Fruit fly (Drosophila melanogaster) whole organism, embryonic: Measurements from ENCODE around the gene CG14631.

Experiments used
- CG10366 ChIP-seq: fragments of 200-800 bp; sonication (Bioruptor generic); IDR thresholded peaks from 2 replicates; pipeline ENCODE4 v1.3.6; 2022; ENCODE audit warnings: missing biosample characterization, missing genetic modification characterization
- CG11456 ChIP-seq: fragments of 200-800 bp; sonication (Bioruptor generic); IDR thresholded peaks from 3 replicates; pipeline ENCODE4 v1.3.6; 2022; ENCODE audit warnings: missing biosample characterization, missing genetic modification characterization
- CG11696 ChIP-seq: fragments of 200-800 bp; sonication (Bioruptor generic); IDR thresholded peaks from 2 replicates; pipeline ENCODE4 v1.3.6; 2022; ENCODE audit warnings: missing biosample characterization, missing genetic modification characterization
- CG12071 ChIP-seq: fragments of 200-800 bp; sonication (Bioruptor generic); optimal IDR thresholded peaks from 3 replicates; lab custom pipeline; 2018; ENCODE audit warnings: missing biosample characterization, mild to moderate bottlenecking, missing genetic modification characterization
- CG12104 ChIP-seq: fragments of 200-800 bp; sonication (Bioruptor generic); optimal IDR thresholded peaks from 3 replicates; lab custom pipeline; 2016; ENCODE audit warnings: missing biosample characterization, missing genetic modification characterization
- CG17385 ChIP-seq: fragments of 200-800 bp; sonication (Bioruptor generic); optimal IDR thresholded peaks from 3 replicates; lab custom pipeline; 2018; ENCODE audit warnings: missing biosample characterization, mild to moderate bottlenecking, missing genetic modification characterization
- CG17802 ChIP-seq: fragments of 200-800 bp; sonication (Bioruptor generic); optimal IDR thresholded peaks from 2 replicates; lab custom pipeline; 2018; ENCODE audit warnings: missing biosample characterization, mild to moderate bottlenecking, missing genetic modification characterization, moderate library complexity
- CG1792 ChIP-seq: fragments of 200-800 bp; sonication (Bioruptor generic); optimal IDR thresholded peaks from 2 replicates; lab custom pipeline; 2016; ENCODE audit warnings: missing biosample characterization, missing genetic modification characterization
- CG18764 ChIP-seq: fragments of 200-800 bp; sonication (Bioruptor generic); optimal IDR thresholded peaks from 3 replicates; lab custom pipeline; 2016; ENCODE audit warnings: missing biosample characterization, missing genetic modification characterization
- CG30403 ChIP-seq: fragments of 200-800 bp; sonication (Bioruptor generic); optimal IDR thresholded peaks from 3 replicates; lab custom pipeline; 2016; ENCODE audit warnings: missing biosample characterization, missing genetic modification characterization
- CG31441 ChIP-seq: fragments of 200-800 bp; sonication (Bioruptor generic); IDR thresholded peaks from 2 replicates; pipeline ENCODE4 v1.3.6; 2022; ENCODE audit warnings: missing biosample characterization, missing genetic modification characterization
- CG32772 ChIP-seq: fragments of 200-800 bp; sonication (Bioruptor generic); IDR thresholded peaks from 2 replicates; pipeline ENCODE4 v1.3.6; 2022; ENCODE audit warnings: missing biosample characterization, missing genetic modification characterization
- CG33213 ChIP-seq: fragments of 200-800 bp; sonication (Bioruptor generic); optimal IDR thresholded peaks from 3 replicates; lab custom pipeline; 2016; ENCODE audit warnings: missing biosample characterization, missing genetic modification characterization
- CG6813 ChIP-seq: fragments of 200-800 bp; sonication (Bioruptor generic); optimal IDR thresholded peaks from 2 replicates; lab custom pipeline; 2017; ENCODE audit warnings: missing biosample characterization, missing genetic modification characterization, mild to moderate bottlenecking, moderate library complexity, missing genetic modification reagents
- CG7839 ChIP-seq: fragments of 200-800 bp; sonication (Bioruptor generic); optimal IDR thresholded peaks from 3 replicates; lab custom pipeline; 2018; ENCODE audit warnings: missing biosample characterization, mild to moderate bottlenecking, missing genetic modification characterization, moderate library complexity
- CG7987 ChIP-seq: fragments of 200-800 bp; sonication (Bioruptor generic); optimal IDR thresholded peaks from 2 replicates; lab custom pipeline; 2018; ENCODE audit warnings: missing biosample characterization, mild to moderate bottlenecking, missing genetic modification characterization, moderate library complexity
- CG8359 ChIP-seq: fragments of 200-800 bp; sonication (Bioruptor generic); optimal IDR thresholded peaks from 2 replicates; lab custom pipeline; 2017; ENCODE audit warnings: missing biosample characterization, mild to moderate bottlenecking, missing genetic modification characterization, borderline replicate concordance
- CTCF ChIP-seq: fragments of 200-800 bp; sonication (Bioruptor generic); optimal IDR thresholded peaks from 2 replicates; lab custom pipeline; 2017; ENCODE audit warnings: missing biosample characterization, mild to moderate bottlenecking, missing genetic modification characterization, moderate library complexity
- Deaf1 ChIP-seq: fragments of 200-800 bp; optimal IDR thresholded peaks from 3 replicates; lab custom pipeline; 2019; ENCODE audit warnings: missing biosample characterization, mild to moderate bottlenecking, missing genetic modification characterization, moderate library complexity
- MESR4 ChIP-seq: fragments of 200-800 bp; sonication (Bioruptor generic); optimal IDR thresholded peaks from 2 replicates; lab custom pipeline; 2018; ENCODE audit warnings: missing biosample characterization, mild to moderate bottlenecking, missing genetic modification characterization, moderate library complexity
- Mad ChIP-seq: fragments of 200-800 bp; sonication (Bioruptor generic); optimal IDR thresholded peaks from 2 replicates; lab custom pipeline; 2016; ENCODE audit warnings: missing biosample characterization, missing genetic modification characterization
- Rx ChIP-seq: fragments of 200-800 bp; sonication (Bioruptor generic); IDR thresholded peaks from 2 replicates; pipeline ENCODE4 v1.3.6; 2022; ENCODE audit warnings: missing biosample characterization, missing genetic modification characterization
- Stat92E ChIP-seq, 3 experiments: fragments of >200 bp in 2 of 3; fragments of 200-800 bp in 1 of 3; sonication (Bioruptor generic) in 1 of 3; optimal IDR thresholded peaks; 2 replicates each; lab custom pipeline; 2017 to 2019; ENCODE audit warnings: missing biosample characterization in 3 of 3, missing genetic modification characterization in 3 of 3, mild to moderate bottlenecking in 1 of 3, moderate library complexity in 1 of 3
- al ChIP-seq: fragments of 200-800 bp; sonication (Bioruptor generic); IDR thresholded peaks from 2 replicates; pipeline ENCODE4 v1.3.6; 2022; ENCODE audit warnings: missing biosample characterization, missing genetic modification characterization
- ap ChIP-seq: fragments of 200-800 bp; sonication (Bioruptor generic); IDR thresholded peaks from 2 replicates; pipeline ENCODE4 v1.3.6; 2022; ENCODE audit warnings: missing biosample characterization, missing genetic modification characterization
- bowl ChIP-seq: fragments of 200-800 bp; sonication (Bioruptor generic); IDR thresholded peaks from 2 replicates; pipeline ENCODE4 v1.3.6; 2022; ENCODE audit warnings: missing biosample characterization, missing genetic modification characterization
- bsh ChIP-seq, 2 experiments: fragments of 200-800 bp; sonication (Bioruptor generic); optimal IDR thresholded peaks; 2 replicates each; lab custom pipeline; 2017 to 2018; ENCODE audit warnings: mild to moderate bottlenecking in 2 of 2, missing biosample characterization in 2 of 2, missing genetic modification characterization in 2 of 2, moderate library complexity in 1 of 2
- cg ChIP-seq: fragments of 200-800 bp; sonication (Bioruptor generic); optimal IDR thresholded peaks from 3 replicates; lab custom pipeline; 2019; ENCODE audit warnings: missing biosample characterization, mild to moderate bottlenecking, missing genetic modification characterization, moderate library complexity
- esg ChIP-seq: fragments of 200-800 bp; sonication (Bioruptor generic); conservative IDR thresholded peaks from 2 replicates; pipeline ENCODE4 v1.3.6; 2022; ENCODE audit warnings: missing biosample characterization, missing genetic modification characterization
- exex ChIP-seq: fragments of 200-800 bp; sonication (Bioruptor generic); optimal IDR thresholded peaks from 4 replicates; lab custom pipeline; 2018; ENCODE audit warnings: missing biosample characterization, mild to moderate bottlenecking, missing genetic modification characterization, moderate library complexity
- gro ChIP-seq: fragments of 200-800 bp; sonication (Bioruptor generic); optimal IDR thresholded peaks from 2 replicates; lab custom pipeline; 2016; ENCODE audit warnings: missing biosample characterization, missing genetic modification characterization
- hb ChIP-seq: fragments of 200-800 bp; sonication (Bioruptor generic); IDR thresholded peaks from 3 replicates; pipeline ENCODE4 v1.3.6; 2022; ENCODE audit warnings: missing biosample characterization, missing genetic modification characterization; ENCODE audit not compliant: partially characterized antibody
- kah ChIP-seq: fragments of 200-800 bp; sonication (Bioruptor generic); optimal IDR thresholded peaks from 2 replicates; lab custom pipeline; 2018; ENCODE audit warnings: missing biosample characterization, mild to moderate bottlenecking, missing genetic modification characterization
- ken ChIP-seq: fragments of 200-800 bp; sonication (Bioruptor generic); IDR thresholded peaks from 3 replicates; pipeline ENCODE4 v1.3.6; 2022; ENCODE audit warnings: missing biosample characterization, missing genetic modification characterization
- kni ChIP-seq: fragments of 200-800 bp; sonication (Bioruptor generic); optimal IDR thresholded peaks from 3 replicates; lab custom pipeline; 2017; ENCODE audit warnings: mild to moderate bottlenecking, missing biosample characterization, missing genetic modification reagents, missing genetic modification characterization
- nau ChIP-seq: fragments of 200-800 bp; sonication (Bioruptor generic); optimal IDR thresholded peaks from 3 replicates; lab custom pipeline; 2017; ENCODE audit warnings: missing biosample characterization, mild to moderate bottlenecking, missing genetic modification characterization, missing genetic modification reagents
- nerfin-1 ChIP-seq: fragments of 200-800 bp; sonication (Bioruptor generic); optimal IDR thresholded peaks from 3 replicates; lab custom pipeline; 2019; ENCODE audit warnings: missing biosample characterization, mild to moderate bottlenecking, missing genetic modification characterization, moderate library complexity
- prd ChIP-seq, 3 experiments: fragments of >200 bp in 2 of 3; fragments of 200-800 bp in 1 of 3; sonication (Bioruptor generic) in 1 of 3; optimal IDR thresholded peaks in 2 of 3; IDR thresholded peaks in 1 of 3; 2 replicates in 2 of 3; 3 replicates in 1 of 3; pipeline versions ENCODE4 v1.3.6 to Lab custom; 2017 to 2022; ENCODE audit warnings: missing biosample characterization in 1 of 3, missing genetic modification characterization in 1 of 3
- ro ChIP-seq: fragments of 200-800 bp; sonication (Bioruptor generic); IDR thresholded peaks from 2 replicates; pipeline ENCODE4 v1.3.6; 2022; ENCODE audit warnings: missing biosample characterization, missing genetic modification characterization
- sc ChIP-seq, 3 experiments: fragments of >200 bp in 2 of 3; fragments of 200-800 bp in 1 of 3; sonication (Bioruptor generic) in 1 of 3; optimal IDR thresholded peaks; 2 replicates in 2 of 3; 3 replicates in 1 of 3; lab custom pipeline; 2017; ENCODE audit warnings: mild to moderate bottlenecking in 1 of 3, missing biosample characterization in 1 of 3, missing genetic modification characterization in 1 of 3, missing genetic modification reagents in 1 of 3
- sna ChIP-seq: fragments of 200-800 bp; sonication (Bioruptor generic); IDR thresholded peaks from 2 replicates; pipeline ENCODE4 v1.3.6; 2022; ENCODE audit warnings: missing biosample characterization, missing genetic modification characterization; ENCODE audit not compliant: partially characterized antibody
- sr ChIP-seq: fragments of 200-800 bp; sonication (Bioruptor generic); IDR thresholded peaks from 3 replicates; pipeline ENCODE4 v1.3.6; 2022; ENCODE audit warnings: missing biosample characterization, missing genetic modification characterization
- trh ChIP-seq: fragments of 200-800 bp; sonication (Bioruptor generic); optimal IDR thresholded peaks from 2 replicates; lab custom pipeline; 2016; ENCODE audit warnings: missing biosample characterization, missing genetic modification characterization
- twi ChIP-seq: fragments of 200-800 bp; optimal IDR thresholded peaks from 2 replicates; lab custom pipeline; 2019; ENCODE audit warnings: missing biosample characterization, mild to moderate bottlenecking, missing genetic modification characterization, moderate library complexity
- unc-4 ChIP-seq: fragments of 200-800 bp; sonication (Bioruptor generic); IDR thresholded peaks from 2 replicates; pipeline ENCODE4 v1.3.6; 2022; ENCODE audit warnings: missing biosample characterization, missing genetic modification characterization; ENCODE audit not compliant: partially characterized antibody
- unpg ChIP-seq: fragments of 200-800 bp; sonication (Bioruptor generic); optimal IDR thresholded peaks from 3 replicates; lab custom pipeline; 2018; ENCODE audit warnings: missing biosample characterization, mild to moderate bottlenecking, missing genetic modification characterization, moderate library complexity
- usp ChIP-seq: fragments of >200 bp; optimal IDR thresholded peaks from 2 replicates; lab custom pipeline; 2017; ENCODE audit warnings: missing biosample characterization, missing genetic modification characterization
- zfh2 ChIP-seq: fragments of 200-800 bp; sonication (Bioruptor generic); optimal IDR thresholded peaks from 2 replicates; lab custom pipeline; 2016; ENCODE audit warnings: missing biosample characterization, missing genetic modification characterization

Gene CG14631

DNA sequence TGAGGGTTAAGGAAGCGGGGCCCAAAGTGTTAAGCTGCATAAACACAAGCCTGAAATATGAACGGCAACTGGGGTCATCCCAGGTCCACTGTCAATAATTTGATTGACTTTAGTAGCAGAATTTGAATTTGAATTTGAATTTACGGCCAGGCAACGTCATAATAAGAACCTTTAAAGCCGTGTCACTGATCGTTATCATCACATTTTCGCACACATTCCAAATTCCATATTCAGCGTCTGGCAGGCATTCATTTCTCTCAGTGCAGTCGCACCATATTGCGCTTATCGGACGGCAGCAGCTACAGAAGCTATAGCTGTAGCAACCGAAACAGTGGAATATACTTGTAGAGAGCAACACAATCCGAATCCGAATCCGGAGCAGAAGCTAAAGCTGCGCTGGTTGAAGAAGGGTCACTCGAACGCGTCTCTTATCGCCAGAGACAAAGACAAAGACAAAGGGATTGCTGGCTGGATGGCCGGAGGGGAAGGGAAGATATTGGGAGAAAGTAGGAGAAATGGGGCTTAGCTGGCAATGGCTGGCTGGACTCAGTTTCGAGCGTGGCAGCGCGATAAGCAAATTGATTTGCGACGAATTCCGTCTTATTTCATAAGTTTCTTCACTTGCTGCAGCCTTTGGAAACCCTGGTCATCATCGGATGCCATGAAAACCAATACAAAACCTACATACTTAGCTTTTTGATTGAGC is 41.0 kb downstream of the CG14631 start (continued):
- TF ChIP-seq Deaf1 (no peak), esg (GFP tag; lab: Robert Waterston, UW) (no peak), CG31441 (GFP tag; lab: Robert Waterston, UW) (peak; percentile 66), gro (GFP tag; lab: Kevin White, UChicago) (no peak), CG17802 (peak; percentile 7), Rx (GFP tag; lab: Robert Waterston, UW) (peak; percentile 52), CG7987 (GFP tag; lab: Kevin White, UChicago) (no peak), CG12071 (peak; percentile 35), CG1792 (GFP tag; lab: Kevin White, UChicago) (peak; percentile 9), sr (GFP tag; lab: Robert Waterston, UW) (0 out of 3 replicates have a peak, but pooled peaks have one; percentile 32), al (GFP tag; lab: Robert Waterston, UW) (0 out of 2 replicates have a peak, but pooled peaks have one; percentile 31), CG10366 (GFP tag; lab: Robert Waterston, UW) (peak; percentile 14; the same call in 1 of the 2 replicates), bowl (no peak), Mad (GFP tag; lab: Kevin White, UChicago) (no peak), kah (no peak), CG17385 (peak; percentile 23), sna (GFP tag; lab: Robert Waterston, UW) (no peak), CG30403 (GFP tag; lab: Kevin White, UChicago) (peak; percentile 50), hb (GFP tag; lab: Robert Waterston, UW) (no peak), ap (GFP tag; lab: Robert Waterston, UW) (0 out of 2 replicates have a peak, but pooled peaks have one; percentile 23), zfh2 (GFP tag; lab: Kevin White, UChicago) (no peak), CG6813 (GFP tag; lab: Kevin White, UChicago) (peak; percentile 19), CG12104 (GFP tag; lab: Kevin White, UChicago) (no peak), CG11456 (GFP tag; lab: Robert Waterston, UW) (0 out of 3 replicates have a peak, but pooled peaks have one; percentile 51), unpg (GFP tag; lab: Kevin White, UChicago) (peak; percentile 56), ken (0 out of 3 replicates have a peak, but pooled peaks have one; percentile 3), CG8359 (GFP tag; lab: Kevin White, UChicago) (peak; percentile 26), sc (optimal IDR thresholded peaks at IDR 0.05; lab: Kevin White, UChicago) (no peak), sc (GFP tag; optimal IDR thresholded peaks at IDR 0.05; lab: Kevin White, UChicago) (no peak), Stat92E (GFP tag; optimal IDR thresholded peaks at IDR 0.05; lab: Kevin White, UChicago) (no peak), CG33213 (no peak), CG11696 (GFP tag; lab: Robert Waterston, UW) (no peak), CG18764 (GFP tag; lab: Kevin White, UChicago) (peak; percentile 13), CTCF (no peak), usp (no peak), twi (tag; lab: Kevin White, UChicago) (no peak), MESR4 (no peak), cg (GFP tag; lab: Kevin White, UChicago) (no peak), nerfin-1 (peak; percentile 7), CG32772 (peak; percentile 49), trh (GFP tag; lab: Kevin White, UChicago) (no peak), bsh (GFP tag; optimal IDR thresholded peaks at IDR 0.05; lab: Kevin White, UChicago) (peak in 1 of 2 experiments; percentile 61), exex (tag; lab: Kevin White, UChicago) (no peak), kni (GFP tag; lab: Kevin White, UChicago) (no peak), nau (GFP tag; lab: Kevin White, UChicago) (no peak), unc-4 (GFP tag; lab: Robert Waterston, UW) (no peak), prd (optimal IDR thresholded peaks at IDR 0.05; lab: Kevin White, UChicago) (no peak), prd (GFP tag; IDR thresholded peaks at IDR 0.05; lab: Robert Waterston, UW) (peak; percentile 58; the same call in 1 of the 3 replicates), CG7839 (tag; lab: Kevin White, UChicago) (peak; percentile 61), ro (GFP tag; lab: Robert Waterston, UW) (no peak)
